Worm (Caenorhabditis elegans): Measurements from ENCODE around the gene tsp-4.

- TF ChIP-seq ama-1 (optimal IDR thresholded peaks at IDR 0.05) (no peak), Y22D7AL.16 (tag; optimal IDR thresholded peaks at IDR 0.05) (no peak)
These were observed 40.5 kb upstream of the tsp-4 start, which contains the start of gene snb-7 for ce11 chrIV:12560568-12560967.
